Worm (Caenorhabditis elegans) whole organism, L4 larva: ENCODE data around the gene D1086.5.
A peak's percentile ranks its signal among the peaks of the same experiment; 100 is the strongest.

Experiments used
- F10B5.3 ChIP-seq: sonication (generic microtip); optimal IDR thresholded peaks from 2 replicates; lab custom pipeline; 2016; ENCODE audit warnings: mild to moderate bottlenecking, missing genetic modification characterization, missing compliant biosample characterization
- T26A8.4 ChIP-seq: fragments of 200-800 bp; sonication (Bioruptor generic); IDR thresholded peaks from 2 replicates; pipeline ENCODE4 v1.3.6; 2022; ENCODE audit warnings: missing genetic modification characterization, missing compliant biosample characterization
- ZK337.2 ChIP-seq: fragments of 200-800 bp; sonication (Bioruptor generic); IDR thresholded peaks from 2 replicates; pipeline ENCODE4 v1.3.6; 2022; ENCODE audit warnings: missing genetic modification reagents, missing genetic modification characterization, missing compliant biosample characterization
- aha-1 ChIP-seq: fragments of 150-350 bp; peaks from one replicate; lab custom pipeline; 2014; ENCODE audit warnings: missing biosample characterization, missing genetic modification characterization
- aly-2 ChIP-seq: sonication (generic microtip); optimal IDR thresholded peaks from 2 replicates; lab custom pipeline; 2018; ENCODE audit warnings: missing biosample characterization, missing genetic modification characterization
- attf-4 ChIP-seq: sonication (generic microtip); optimal IDR thresholded peaks from 3 replicates; lab custom pipeline; 2017; ENCODE audit warnings: missing biosample characterization, missing genetic modification characterization
- ceh-20 ChIP-seq: fragments of 200-800 bp; sonication (Bioruptor generic); IDR thresholded peaks from 2 replicates; pipeline ENCODE4 v1.3.6; 2022; ENCODE audit warnings: missing genetic modification reagents, missing genetic modification characterization, missing compliant biosample characterization
- ceh-32 ChIP-seq: sonication (generic microtip); optimal IDR thresholded peaks from 2 replicates; lab custom pipeline; 2016; ENCODE audit warnings: mild to moderate bottlenecking, missing genetic modification characterization, missing compliant biosample characterization; ENCODE audit not compliant: poor library complexity
- cey-2 ChIP-seq: sonication (generic microtip); optimal IDR thresholded peaks from 3 replicates; lab custom pipeline; 2017; ENCODE audit warnings: missing genetic modification characterization, mild to moderate bottlenecking, missing compliant biosample characterization, antibody characterized with exemption, borderline replicate concordance; ENCODE audit not compliant: insufficient read depth
- ctbp-1 ChIP-seq: fragments of 200-800 bp; sonication (Bioruptor generic); IDR thresholded peaks from 2 replicates; pipeline ENCODE4 v1.3.6; 2022; ENCODE audit warnings: missing genetic modification reagents, missing genetic modification characterization, missing compliant biosample characterization
- daf-16 ChIP-seq, 3 experiments: sonication (generic microtip); optimal IDR thresholded peaks; 2 replicates each; lab custom pipeline; 2016 to 2017; ENCODE audit warnings: missing genetic modification characterization in 3 of 3, missing genetic modification reagents in 3 of 3, mild to moderate bottlenecking in 2 of 3, missing compliant biosample characterization in 2 of 3, missing biosample characterization in 1 of 3, moderate library complexity in 1 of 3
- daf-8 ChIP-seq: fragments of 200-800 bp; sonication (Bioruptor generic); IDR thresholded peaks from 2 replicates; pipeline ENCODE4 v1.3.6; 2022; ENCODE audit warnings: missing genetic modification characterization, missing compliant biosample characterization
- dmd-8 ChIP-seq: fragments of 200-800 bp; sonication (Bioruptor generic); IDR thresholded peaks from 2 replicates; pipeline ENCODE4 v1.3.6; 2022; ENCODE audit warnings: missing genetic modification characterization, missing compliant biosample characterization
- dpl-1 ChIP-seq: fragments of 150-350 bp; optimal IDR thresholded peaks from 2 replicates; lab custom pipeline; 2014; ENCODE audit warnings: missing biosample characterization, missing genetic modification reagents, missing genetic modification characterization
- egl-27 ChIP-seq: sonication (generic microtip); optimal IDR thresholded peaks from 3 replicates; lab custom pipeline; 2017; ENCODE audit warnings: missing biosample characterization, missing genetic modification reagents, missing genetic modification characterization
- egl-43 ChIP-seq: fragments of 200-800 bp; sonication (Bioruptor generic); IDR thresholded peaks from 2 replicates; pipeline ENCODE4 v1.3.6; 2022; ENCODE audit warnings: missing genetic modification reagents, missing genetic modification characterization, missing compliant biosample characterization
- fkh-10 ChIP-seq: fragments of 150-350 bp; optimal IDR thresholded peaks from 2 replicates; lab custom pipeline; 2014; ENCODE audit warnings: missing biosample characterization, missing genetic modification reagents, missing genetic modification characterization
- gei-8 ChIP-seq: fragments of 200-800 bp; sonication (Bioruptor generic); optimal IDR thresholded peaks from 2 replicates; lab custom pipeline; 2018; ENCODE audit warnings: mild to moderate bottlenecking, missing genetic modification characterization, missing compliant biosample characterization
- hlh-11 ChIP-seq: fragments of 200-800 bp; sonication (Bioruptor generic); optimal IDR thresholded peaks from 2 replicates; lab custom pipeline; 2018; ENCODE audit warnings: mild to moderate bottlenecking, missing genetic modification characterization, missing compliant biosample characterization
- hlh-30 ChIP-seq: sonication (generic microtip); optimal IDR thresholded peaks from 2 replicates; lab custom pipeline; 2017; ENCODE audit warnings: antibody characterized with exemption, mild to moderate bottlenecking, missing genetic modification characterization, missing compliant biosample characterization; ENCODE audit not compliant: insufficient read depth
- hmg-1.1 ChIP-seq: fragments of 200-800 bp; sonication (Bioruptor generic); IDR thresholded peaks from 2 replicates; pipeline ENCODE4 v1.3.6; 2022; ENCODE audit warnings: missing genetic modification reagents, missing genetic modification characterization, missing compliant biosample characterization
- lin-29 ChIP-seq: fragments of 200-800 bp; sonication (Bioruptor generic); IDR thresholded peaks from 2 replicates; pipeline ENCODE4 v1.3.6; 2022; ENCODE audit warnings: missing genetic modification reagents, missing genetic modification characterization, missing compliant biosample characterization
- lin-38 ChIP-seq: fragments of 200-800 bp; sonication (Bioruptor generic); IDR thresholded peaks from 2 replicates; pipeline ENCODE4 v1.3.6; 2022; ENCODE audit warnings: missing genetic modification reagents, missing genetic modification characterization, missing compliant biosample characterization
- lsy-2 ChIP-seq, 2 experiments: fragments of 150-350 bp in 1 of 2; sonication (generic microtip) in 1 of 2; optimal IDR thresholded peaks; 2 replicates each; lab custom pipeline; 2014 to 2017; ENCODE audit warnings: missing biosample characterization in 2 of 2, missing genetic modification characterization in 2 of 2
- mes-2 ChIP-seq: sonication (generic microtip); optimal IDR thresholded peaks from 2 replicates; lab custom pipeline; 2016; ENCODE audit warnings: missing genotype, mild to moderate bottlenecking, missing genetic modification characterization, missing compliant biosample characterization; ENCODE audit not compliant: poor library complexity, severe bottlenecking
- mxl-2 ChIP-seq: fragments of 200-800 bp; sonication (Bioruptor generic); conservative IDR thresholded peaks from 2 replicates; pipeline ENCODE4 v1.3.6; 2022; ENCODE audit warnings: missing genetic modification reagents, missing genetic modification characterization, missing compliant biosample characterization
- mxl-3 ChIP-seq: fragments of 200-800 bp; sonication (Bioruptor generic); optimal IDR thresholded peaks from 2 replicates; lab custom pipeline; 2018; ENCODE audit warnings: mild to moderate bottlenecking, missing genetic modification characterization, missing compliant biosample characterization
- nhr-111 ChIP-seq: fragments of 200-800 bp; sonication (Bioruptor generic); optimal IDR thresholded peaks from 2 replicates; lab custom pipeline; 2018; ENCODE audit warnings: mild to moderate bottlenecking, missing genetic modification characterization, missing compliant biosample characterization
- nhr-237 ChIP-seq: sonication (generic microtip); optimal IDR thresholded peaks from 2 replicates; lab custom pipeline; 2017; ENCODE audit warnings: missing biosample characterization, missing genetic modification characterization
- nhr-25 ChIP-seq: sonication (generic microtip); optimal IDR thresholded peaks from 2 replicates; lab custom pipeline; 2017; ENCODE audit warnings: missing genetic modification characterization, mild to moderate bottlenecking, missing compliant biosample characterization, antibody characterized with exemption, moderate library complexity, borderline replicate concordance; ENCODE audit not compliant: insufficient read depth
- nhr-48 ChIP-seq: sonication (generic microtip); optimal IDR thresholded peaks from 2 replicates; lab custom pipeline; 2016; ENCODE audit warnings: mild to moderate bottlenecking, missing genetic modification characterization, missing compliant biosample characterization
- nhr-76 ChIP-seq: fragments of 150-350 bp; optimal IDR thresholded peaks from 2 replicates; lab custom pipeline; 2014; ENCODE audit warnings: missing biosample characterization, missing genetic modification characterization
- snpc-4 ChIP-seq: fragments of 150-350 bp; optimal IDR thresholded peaks from 2 replicates; lab custom pipeline; 2014; ENCODE audit warnings: missing biosample characterization, missing genetic modification characterization
- spr-1 ChIP-seq: sonication (generic microtip); optimal IDR thresholded peaks from 2 replicates; lab custom pipeline; 2016; ENCODE audit warnings: mild to moderate bottlenecking, missing genetic modification characterization, missing compliant biosample characterization
- zfp-2 ChIP-seq: sonication (generic microtip); optimal IDR thresholded peaks from 2 replicates; lab custom pipeline; 2016; ENCODE audit warnings: mild to moderate bottlenecking, missing genetic modification characterization, missing compliant biosample characterization
- zfp-3 ChIP-seq: fragments of 200-800 bp; sonication (Bioruptor generic); conservative IDR thresholded peaks from 2 replicates; pipeline ENCODE4 v1.3.6; 2022; ENCODE audit warnings: missing genetic modification reagents, missing genetic modification characterization, missing compliant biosample characterization
- zip-11 ChIP-seq: fragments of 200-800 bp; sonication (Bioruptor generic); IDR thresholded peaks from 2 replicates; pipeline ENCODE4 v1.3.6; 2022; ENCODE audit warnings: missing genetic modification characterization, missing compliant biosample characterization
- zip-2 ChIP-seq: fragments of 150-350 bp; optimal IDR thresholded peaks from 2 replicates; lab custom pipeline; 2014; ENCODE audit warnings: missing biosample characterization, missing genetic modification characterization
- ztf-11 ChIP-seq: fragments of 150-350 bp; optimal IDR thresholded peaks from 2 replicates; lab custom pipeline; 2014; ENCODE audit warnings: missing biosample characterization, missing genetic modification characterization

The D1086.5 gene

ce11 chrV:14107511-14107910, 17.4 kb upstream of the D1086.5 start, which contains the start of gene H39E23.3:
Gene H39E23.3 (plus strand): TSS chrV:14107811.
- TF ChIP-seq mes-2 (no peak), lsy-2 (tag; optimal IDR thresholded peaks at IDR 0.05; lab: Kevin White, UChicago) (no peak), zip-11 (GFP tag; lab: Robert Waterston, UW) (no peak), nhr-48 (tag; lab: Kevin White, UChicago) (no peak), lin-29 (GFP tag; lab: Robert Waterston, UW) (no peak), dmd-8 (GFP tag; lab: Robert Waterston, UW) (no peak), daf-16 (GFP tag; optimal IDR thresholded peaks at IDR 0.05; lab: Kevin White, UChicago) (no peak), daf-16 (tag; optimal IDR thresholded peaks at IDR 0.05; lab: Kevin White, UChicago) (no peak), ZK337.2 (GFP tag; lab: Robert Waterston, UW) (no peak), ceh-32 (tag; lab: Kevin White, UChicago) (no peak), T26A8.4 (GFP tag; lab: Robert Waterston, UW) (no peak), zfp-3 (GFP tag; lab: Robert Waterston, UW) (no peak), attf-4 (tag; lab: Kevin White, UChicago) (no peak), mxl-2 (no peak), daf-8 (GFP tag; lab: Robert Waterston, UW) (no peak), aly-2 (no peak), F10B5.3 (tag; lab: Kevin White, UChicago) (no peak), nhr-111 (GFP tag; lab: Kevin White, UChicago) (no peak), nhr-237 (tag; lab: Kevin White, UChicago) (no peak)

- TF ChIP-seq nhr-25 (tag; lab: Kevin White, UChicago) (no peak), lin-38 (no peak), nhr-76 (no peak), hmg-1.1 (GFP tag; lab: Robert Waterston, UW) (no peak), dpl-1 (no peak), zfp-2 (tag; lab: Kevin White, UChicago) (no peak), snpc-4 (tag; lab: Kevin White, UChicago) (no peak), egl-43 (GFP tag; lab: Robert Waterston, UW) (no peak), ctbp-1 (no peak)
Measured at ce11 chrV:14103970-14104369, 13.8 kb upstream of the D1086.5 start, which contains the start of gene D1086.9. Gene D1086.9 (plus strand): TSS chrV:14104270.

- TF ChIP-seq hlh-11, result peak; percentile 23
- no peak for TF ChIP-seq ceh-20 (GFP tag; lab: Robert Waterston, UW)
- no peak for TF ChIP-seq zip-2 (tag; lab: Kevin White, UChicago)
- TF ChIP-seq daf-16 (GFP tag; optimal IDR thresholded peaks at IDR 0.05; lab: Kevin White, UChicago), result peak in 1 of 2 experiments; percentile 59
- no peak for TF ChIP-seq daf-16 (tag; optimal IDR thresholded peaks at IDR 0.05; lab: Kevin White, UChicago)
- TF ChIP-seq dmd-8 (GFP tag; lab: Robert Waterston, UW), result no peak
Measured at ce11 chrV:14100886-14101285, 10.7 kb upstream of the D1086.5 start, which contains the start of gene D1086.12. Gene D1086.12 (plus strand): TSS chrV:14101186.

- no peak for TF ChIP-seq hlh-30 (tag; lab: Kevin White, UChicago)
- peak in 1 of 2 experiments; percentile 94 for TF ChIP-seq daf-16 (GFP tag; optimal IDR thresholded peaks at IDR 0.05; lab: Kevin White, UChicago)
- TF ChIP-seq daf-16 (tag; optimal IDR thresholded peaks at IDR 0.05; lab: Kevin White, UChicago), result no peak
- no peak for TF ChIP-seq fkh-10 (GFP tag; lab: Kevin White, UChicago)
- TF ChIP-seq ztf-11, result no peak
- TF ChIP-seq egl-27, result no peak
- TF ChIP-seq mxl-3 (GFP tag; lab: Kevin White, UChicago), result no peak
- TF ChIP-seq gei-8, result no peak
- TF ChIP-seq spr-1 (tag; lab: Kevin White, UChicago), result no peak
- TF ChIP-seq cey-2 (tag; lab: Kevin White, UChicago), result no peak
- peak; percentile 39 for TF ChIP-seq aha-1 (tag; lab: Kevin White, UChicago)
- TF ChIP-seq, all 104 proteins: peak for 2
Measured at ce11 chrV:14098519-14098918, 8.4 kb upstream of the D1086.5 start, which contains the start of the genes D1086.2 and D1086.1. Gene D1086.2 (minus strand): TSS chrV:14098668. Gene D1086.1 (plus strand): TSS chrV:14098858.
